Fruit fly (Drosophila melanogaster): ENCODE data around the gene Myo28B1.

dm6 chr2L:7621706-7622105, 44.1 kb upstream of the Myo28B1 start:
- TF ChIP-seq EcR (GFP tag; optimal IDR thresholded peaks at IDR 0.05) (no peak), CG9948 (tag; optimal IDR thresholded peaks at IDR 0.05) (no peak), CG13204 (GFP tag; optimal IDR thresholded peaks at IDR 0.05) (no peak), gl (tag; optimal IDR thresholded peaks at IDR 0.05) (no peak), Pif1B (GFP tag; optimal IDR thresholded peaks at IDR 0.05) (no peak), CG10348 (GFP tag; IDR thresholded peaks at IDR 0.05) (no peak), CG4496 (GFP tag; IDR thresholded peaks at IDR 0.05) (no peak), D1 (tag; optimal IDR thresholded peaks at IDR 0.05) (no peak), CG34367 (tag; optimal IDR thresholded peaks at IDR 0.05) (no peak)
